Fruit fly (Drosophila melanogaster) whole organism, embryonic: ENCODE measurements around the gene CG1785.

ENCODE experiments used
- CG10147 ChIP-seq: fragments of 200-800 bp; sonication (Bioruptor generic); optimal IDR thresholded peaks from 2 replicates; lab custom pipeline; 2019; ENCODE audit warnings: missing biosample characterization, mild to moderate bottlenecking, missing genetic modification characterization, moderate library complexity
- CG10267 ChIP-seq: fragments of 200-800 bp; sonication (Bioruptor generic); optimal IDR thresholded peaks from 2 replicates; lab custom pipeline; 2018; ENCODE audit warnings: missing biosample characterization, mild to moderate bottlenecking, missing genetic modification characterization, moderate library complexity
- CG10959 ChIP-seq: fragments of 200-800 bp; sonication (Bioruptor generic); IDR thresholded peaks from 2 replicates; pipeline ENCODE4 v1.3.6; 2022; ENCODE audit warnings: missing biosample characterization, missing genetic modification characterization
- CG10979 ChIP-seq: fragments of 200-800 bp; sonication (Bioruptor generic); optimal IDR thresholded peaks from 2 replicates; lab custom pipeline; 2018; ENCODE audit warnings: missing biosample characterization, mild to moderate bottlenecking, missing genetic modification characterization, moderate library complexity
- CG11456 ChIP-seq: fragments of 200-800 bp; sonication (Bioruptor generic); IDR thresholded peaks from 3 replicates; pipeline ENCODE4 v1.3.6; 2022; ENCODE audit warnings: missing biosample characterization, missing genetic modification characterization
- CG12155 ChIP-seq: fragments of 200-800 bp; sonication (Bioruptor generic); optimal IDR thresholded peaks from 3 replicates; lab custom pipeline; 2016; ENCODE audit warnings: missing biosample characterization, missing genetic modification characterization
- CG12299 ChIP-seq: fragments of 200-800 bp; sonication (Bioruptor generic); optimal IDR thresholded peaks from 2 replicates; lab custom pipeline; 2018; ENCODE audit warnings: missing biosample characterization, mild to moderate bottlenecking, missing genetic modification characterization
- CG15514 ChIP-seq: fragments of 200-800 bp; sonication (Bioruptor generic); optimal IDR thresholded peaks from 3 replicates; lab custom pipeline; 2017; ENCODE audit warnings: missing biosample characterization, missing genetic modification characterization, mild to moderate bottlenecking, moderate library complexity, missing genetic modification reagents
- CG1603 ChIP-seq: fragments of 200-800 bp; sonication (Bioruptor generic); optimal IDR thresholded peaks from 2 replicates; lab custom pipeline; 2019; ENCODE audit warnings: missing biosample characterization, mild to moderate bottlenecking, missing genetic modification characterization, moderate library complexity
- CG16779 ChIP-seq: fragments of 200-800 bp; sonication (Bioruptor generic); IDR thresholded peaks from 2 replicates; pipeline ENCODE4 v1.3.6; 2022; ENCODE audit warnings: missing biosample characterization, missing genetic modification characterization
- CG18262 ChIP-seq: fragments of 200-800 bp; optimal IDR thresholded peaks from 3 replicates; lab custom pipeline; 2019; ENCODE audit warnings: missing biosample characterization, mild to moderate bottlenecking, missing genetic modification characterization, moderate library complexity
- CG2678 ChIP-seq: fragments of 200-800 bp; sonication (Bioruptor generic); optimal IDR thresholded peaks from 3 replicates; lab custom pipeline; 2019; ENCODE audit warnings: missing biosample characterization, mild to moderate bottlenecking, missing genetic modification characterization, moderate library complexity
- CG34422 ChIP-seq: fragments of 200-800 bp; sonication (Bioruptor generic); IDR thresholded peaks from 3 replicates; pipeline ENCODE4 v1.3.6; 2022; ENCODE audit warnings: missing biosample characterization, missing genetic modification characterization
- CG43689 ChIP-seq: fragments of 200-800 bp; sonication (Bioruptor generic); IDR thresholded peaks from 2 replicates; pipeline ENCODE4 v1.3.6; 2022; ENCODE audit warnings: missing biosample characterization, missing genetic modification characterization
- CG4404 ChIP-seq: fragments of 200-800 bp; sonication (Bioruptor generic); IDR thresholded peaks from 2 replicates; pipeline ENCODE4 v1.3.6; 2022; ENCODE audit warnings: missing biosample characterization, missing genetic modification characterization
- CHES-1-like ChIP-seq: fragments of 200-800 bp; sonication (Bioruptor generic); optimal IDR thresholded peaks from 2 replicates; lab custom pipeline; 2016; ENCODE audit warnings: missing biosample characterization, missing genetic modification characterization
- H2.0 ChIP-seq: fragments of 200-800 bp; sonication (Bioruptor generic); IDR thresholded peaks from 2 replicates; pipeline ENCODE4 v1.3.6; 2022; ENCODE audit warnings: missing biosample characterization, missing genetic modification characterization
- Lpt ChIP-seq: fragments of >200 bp; optimal IDR thresholded peaks from 2 replicates; lab custom pipeline; 2018; ENCODE audit warnings: missing biosample characterization, missing genetic modification characterization
- NK7.1 ChIP-seq: fragments of 200-800 bp; sonication (Bioruptor generic); optimal IDR thresholded peaks from 3 replicates; lab custom pipeline; 2016; ENCODE audit warnings: missing biosample characterization, missing genetic modification characterization
- Spps ChIP-seq: fragments of 200-800 bp; sonication (Bioruptor generic); optimal IDR thresholded peaks from 2 replicates; lab custom pipeline; 2018; ENCODE audit warnings: missing biosample characterization, mild to moderate bottlenecking, missing genetic modification characterization
- Xrp1 ChIP-seq: fragments of 200-800 bp; sonication (Bioruptor generic); IDR thresholded peaks from 2 replicates; pipeline ENCODE4 v1.3.6; 2022; ENCODE audit warnings: missing biosample characterization, missing genetic modification characterization
- abd-A ChIP-seq: fragments of 200-800 bp; sonication (Bioruptor generic); optimal IDR thresholded peaks from 3 replicates; lab custom pipeline; 2019; ENCODE audit warnings: missing biosample characterization, mild to moderate bottlenecking, missing genetic modification characterization, moderate library complexity
- ara ChIP-seq: fragments of 200-800 bp; sonication (Bioruptor generic); IDR thresholded peaks from 2 replicates; pipeline ENCODE4 v1.3.6; 2022; ENCODE audit warnings: missing biosample characterization, missing genetic modification characterization
- chm ChIP-seq: fragments of 200-800 bp; sonication (Bioruptor generic); IDR thresholded peaks from 2 replicates; pipeline ENCODE4 v1.3.6; 2022; ENCODE audit warnings: missing biosample characterization, missing genetic modification characterization
- ci ChIP-seq: fragments of 200-800 bp; sonication (Bioruptor generic); IDR thresholded peaks from 3 replicates; pipeline ENCODE4 v1.3.6; 2022; ENCODE audit warnings: missing biosample characterization, missing genetic modification characterization
- emc ChIP-seq: fragments of 200-800 bp; sonication (Bioruptor generic); optimal IDR thresholded peaks from 2 replicates; lab custom pipeline; 2016; ENCODE audit warnings: missing biosample characterization, missing genetic modification characterization
- exex ChIP-seq: fragments of 200-800 bp; sonication (Bioruptor generic); optimal IDR thresholded peaks from 4 replicates; lab custom pipeline; 2018; ENCODE audit warnings: missing biosample characterization, mild to moderate bottlenecking, missing genetic modification characterization, moderate library complexity
- gsb ChIP-seq: fragments of 200-800 bp; sonication (Bioruptor generic); IDR thresholded peaks from 2 replicates; pipeline ENCODE4 v1.3.6; 2022; ENCODE audit warnings: missing biosample characterization, missing genetic modification characterization
- inv ChIP-seq: fragments of 200-800 bp; sonication (Bioruptor generic); IDR thresholded peaks from 2 replicates; pipeline ENCODE4 v1.3.6; 2022; ENCODE audit warnings: missing biosample characterization, missing genetic modification characterization; ENCODE audit not compliant: partially characterized antibody
- klu ChIP-seq: fragments of 200-800 bp; sonication (Bioruptor generic); IDR thresholded peaks from 2 replicates; pipeline ENCODE4 v1.3.6; 2022; ENCODE audit warnings: missing biosample characterization, missing genetic modification characterization
- odd ChIP-seq: fragments of 200-800 bp; sonication (Bioruptor generic); optimal IDR thresholded peaks from 2 replicates; lab custom pipeline; 2017; ENCODE audit warnings: missing biosample characterization, mild to moderate bottlenecking, missing genetic modification characterization
- prd ChIP-seq, 3 experiments: fragments of >200 bp in 2 of 3; fragments of 200-800 bp in 1 of 3; sonication (Bioruptor generic) in 1 of 3; optimal IDR thresholded peaks in 2 of 3; IDR thresholded peaks in 1 of 3; 2 replicates in 2 of 3; 3 replicates in 1 of 3; pipeline versions ENCODE4 v1.3.6 to Lab custom; 2017 to 2022; ENCODE audit warnings: missing biosample characterization in 1 of 3, missing genetic modification characterization in 1 of 3
- row ChIP-seq: fragments of 200-800 bp; sonication (Bioruptor generic); IDR thresholded peaks from 3 replicates; pipeline ENCODE4 v1.3.6; 2022; ENCODE audit warnings: missing biosample characterization, missing genetic modification characterization
- sens ChIP-seq: fragments of 200-800 bp; sonication (Bioruptor generic); peaks from one replicate; lab custom pipeline; 2016; ENCODE audit warnings: missing biosample characterization, missing genetic modification characterization
- sens-2 ChIP-seq: fragments of 200-800 bp; sonication (Bioruptor generic); IDR thresholded peaks from 2 replicates; pipeline ENCODE4 v1.3.6; 2022; ENCODE audit warnings: missing biosample characterization, missing genetic modification characterization
- so ChIP-seq: fragments of 200-800 bp; sonication (Bioruptor generic); IDR thresholded peaks from 3 replicates; pipeline ENCODE4 v1.3.6; 2022; ENCODE audit warnings: missing biosample characterization, missing genetic modification characterization
- sob ChIP-seq: fragments of 200-800 bp; sonication (Bioruptor generic); IDR thresholded peaks from 2 replicates; pipeline ENCODE4 v1.3.6; 2022; ENCODE audit warnings: missing biosample characterization, missing genetic modification characterization
- wdn ChIP-seq: fragments of 200-800 bp; sonication (Bioruptor generic); IDR thresholded peaks from 2 replicates; pipeline ENCODE4 v1.3.6; 2022; ENCODE audit warnings: missing biosample characterization, missing genetic modification characterization
- zen ChIP-seq: fragments of 200-800 bp; sonication (Bioruptor generic); optimal IDR thresholded peaks from 3 replicates; lab custom pipeline; 2018; ENCODE audit warnings: missing biosample characterization, mild to moderate bottlenecking, missing genetic modification characterization, moderate library complexity
- zfh1 ChIP-seq: fragments of 200-800 bp; sonication (Bioruptor generic); IDR thresholded peaks from 3 replicates; pipeline ENCODE4 v1.3.6; 2022; ENCODE audit warnings: missing biosample characterization, missing genetic modification characterization

CG1785 gene

dm6 chrX:8669434-8669833 lies 45.3 kb upstream of the CG1785 start (continued):
- TF ChIP-seq chm (GFP tag; lab: Robert Waterston, UW), result peak; percentile 57; the same call in 1 of the 2 replicates
- TF ChIP-seq zen (tag; lab: Kevin White, UChicago), result no peak
- TF ChIP-seq NK7.1, result no peak
- no peak for TF ChIP-seq prd (optimal IDR thresholded peaks at IDR 0.05; lab: Kevin White, UChicago)
- peak; percentile 42; the same call in 1 of the 3 replicates for TF ChIP-seq prd (GFP tag; IDR thresholded peaks at IDR 0.05; lab: Robert Waterston, UW)
- peak; percentile 40; the same call in 1 of the 2 replicates for TF ChIP-seq CG4404 (GFP tag; lab: Robert Waterston, UW)
- no peak for TF ChIP-seq odd (GFP tag; lab: Kevin White, UChicago)
- TF ChIP-seq exex (tag; lab: Kevin White, UChicago), result no peak
- TF ChIP-seq so (GFP tag; lab: Robert Waterston, UW), result no peak
- TF ChIP-seq CG10979 (tag; lab: Kevin White, UChicago), result peak; percentile 50
- peak; percentile 58 for TF ChIP-seq sens (GFP tag; lab: Kevin White, UChicago)
- TF ChIP-seq H2.0 (GFP tag; lab: Robert Waterston, UW), result peak; percentile 4; the same call in 1 of the 2 replicates
- TF ChIP-seq CG15514, result no peak
- TF ChIP-seq CG12155, result no peak
- no peak for TF ChIP-seq CHES-1-like (GFP tag; lab: Kevin White, UChicago)
- no peak for TF ChIP-seq emc
- TF ChIP-seq klu (GFP tag; lab: Robert Waterston, UW), result no peak
- peak; percentile 27 for TF ChIP-seq CG18262 (tag; lab: Kevin White, UChicago)
- no peak for TF ChIP-seq CG2678
- no peak for TF ChIP-seq CG43689 (GFP tag; lab: Robert Waterston, UW)
- TF ChIP-seq wdn, result no peak
- peak; percentile 14; the same call in 1 of the 2 replicates for TF ChIP-seq sens-2
- no peak for TF ChIP-seq Spps (tag; lab: Kevin White, UChicago)
- TF ChIP-seq CG10147, result no peak
- no peak for TF ChIP-seq inv (GFP tag; lab: Robert Waterston, UW)
- TF ChIP-seq gsb, result no peak
- no peak for TF ChIP-seq CG34422 (GFP tag; lab: Robert Waterston, UW)
- no peak for TF ChIP-seq sob (GFP tag; lab: Robert Waterston, UW)
- peak; percentile 49 for TF ChIP-seq Xrp1 (GFP tag; lab: Robert Waterston, UW)
- TF ChIP-seq CG10267 (tag; lab: Kevin White, UChicago), result no peak
- peak; percentile 54; the same call in 1 of the 2 replicates for TF ChIP-seq ara (GFP tag; lab: Robert Waterston, UW)
- TF ChIP-seq CG12299, result no peak
- peak; percentile 32; the same call in 2 of the 3 replicates for TF ChIP-seq row (GFP tag; lab: Robert Waterston, UW)
- peak; percentile 53 for TF ChIP-seq CG10959 (GFP tag; lab: Robert Waterston, UW)
- TF ChIP-seq CG1603 (tag; lab: Kevin White, UChicago), result peak; percentile 31
- peak; percentile 60; the same call in 1 of the 3 replicates for TF ChIP-seq ci (GFP tag; lab: Robert Waterston, UW)
- TF ChIP-seq abd-A (tag; lab: Kevin White, UChicago), result no peak
- peak; percentile 59; the same call in 2 of the 3 replicates for TF ChIP-seq zfh1 (GFP tag; lab: Robert Waterston, UW)
- TF ChIP-seq CG16779 (GFP tag; lab: Robert Waterston, UW), result no peak
- TF ChIP-seq CG11456 (GFP tag; lab: Robert Waterston, UW), result no peak
- no peak for TF ChIP-seq Lpt (GFP tag; lab: Kevin White, UChicago)
- TF ChIP-seq, all 482 proteins: peak for 49
